Fruit fly (Drosophila melanogaster) whole organism, embryonic: Measurements from ENCODE around the gene Arl8.

Source experiments
- Awh ChIP-seq: fragments of 200-800 bp; sonication (Bioruptor generic); IDR thresholded peaks from 2 replicates; pipeline ENCODE4, ENCODE4 v1.3.6; 2022; ENCODE audit warnings: missing biosample characterization, missing genetic modification characterization
- Bgb ChIP-seq: fragments of 200-800 bp; sonication (Bioruptor generic); IDR thresholded peaks from 2 replicates; pipeline ENCODE4 v1.3.6; 2022; ENCODE audit warnings: missing biosample characterization, missing genetic modification characterization; ENCODE audit not compliant: partially characterized antibody
- CG11723 ChIP-seq: fragments of 200-800 bp; sonication (Bioruptor generic); optimal IDR thresholded peaks from 2 replicates; lab custom pipeline; 2017; ENCODE audit warnings: missing biosample characterization, mild to moderate bottlenecking, missing genetic modification characterization
- CG1233 ChIP-seq: fragments of 200-800 bp; sonication (Bioruptor generic); optimal IDR thresholded peaks from 4 replicates; lab custom pipeline; 2018; ENCODE audit warnings: missing biosample characterization, mild to moderate bottlenecking, missing genetic modification characterization
- CG15269 ChIP-seq: fragments of 200-800 bp; sonication (Bioruptor generic); optimal IDR thresholded peaks from 2 replicates; lab custom pipeline; 2018; ENCODE audit warnings: missing biosample characterization, mild to moderate bottlenecking, missing genetic modification characterization, moderate library complexity
- CG15479 ChIP-seq: fragments of 200-800 bp; sonication (Bioruptor generic); optimal IDR thresholded peaks from 3 replicates; lab custom pipeline; 2019; ENCODE audit warnings: missing biosample characterization, mild to moderate bottlenecking, missing genetic modification characterization, moderate library complexity
- CG17328 ChIP-seq: fragments of 200-800 bp; sonication (Bioruptor generic); IDR thresholded peaks from 2 replicates; pipeline ENCODE4 v1.3.6; 2022; ENCODE audit warnings: missing biosample characterization, missing genetic modification characterization
- CG17385 ChIP-seq: fragments of 200-800 bp; sonication (Bioruptor generic); optimal IDR thresholded peaks from 3 replicates; lab custom pipeline; 2018; ENCODE audit warnings: missing biosample characterization, mild to moderate bottlenecking, missing genetic modification characterization
- CG18619 ChIP-seq: fragments of 200-800 bp; sonication (Bioruptor generic); optimal IDR thresholded peaks from 3 replicates; lab custom pipeline; 2017; ENCODE audit warnings: missing biosample characterization, mild to moderate bottlenecking, missing genetic modification characterization
- CG32772 ChIP-seq: fragments of 200-800 bp; sonication (Bioruptor generic); IDR thresholded peaks from 2 replicates; pipeline ENCODE4 v1.3.6; 2022; ENCODE audit warnings: missing biosample characterization, missing genetic modification characterization
- CG3407 ChIP-seq: fragments of 200-800 bp; sonication (Bioruptor generic); optimal IDR thresholded peaks from 2 replicates; lab custom pipeline; 2018; ENCODE audit warnings: missing biosample characterization, mild to moderate bottlenecking, missing genetic modification characterization
- CG34224 ChIP-seq: fragments of 200-800 bp; sonication (Bioruptor generic); IDR thresholded peaks from 3 replicates; pipeline ENCODE4 v1.3.6; 2022; ENCODE audit warnings: missing biosample characterization, missing genetic modification characterization; ENCODE audit not compliant: partially characterized antibody
- CG4328 ChIP-seq: fragments of 200-800 bp; sonication (Bioruptor generic); optimal IDR thresholded peaks from 3 replicates; lab custom pipeline; 2017; ENCODE audit warnings: missing biosample characterization, missing genetic modification reagents, missing genetic modification characterization
- CG5180 ChIP-seq: fragments of 200-800 bp; sonication (Bioruptor generic); optimal IDR thresholded peaks from 3 replicates; lab custom pipeline; 2017; ENCODE audit warnings: missing biosample characterization, missing genetic modification characterization, mild to moderate bottlenecking, moderate library complexity, missing genetic modification reagents
- CG6813 ChIP-seq: fragments of 200-800 bp; sonication (Bioruptor generic); optimal IDR thresholded peaks from 2 replicates; lab custom pipeline; 2017; ENCODE audit warnings: missing biosample characterization, missing genetic modification characterization, mild to moderate bottlenecking, moderate library complexity, missing genetic modification reagents
- CG9609 ChIP-seq: fragments of 200-800 bp; sonication (Bioruptor generic); optimal IDR thresholded peaks from 3 replicates; lab custom pipeline; 2016; ENCODE audit warnings: missing biosample characterization, missing genetic modification characterization
- D ChIP-seq, 2 experiments: fragments of 200-800 bp in 1 of 2; fragments of >200 bp in 1 of 2; sonication (Bioruptor generic) in 1 of 2; optimal IDR thresholded peaks; 2 replicates in 1 of 2; 3 replicates in 1 of 2; lab custom pipeline; 2017; ENCODE audit warnings: mild to moderate bottlenecking in 1 of 2, missing biosample characterization in 1 of 2, missing genetic modification characterization in 1 of 2, missing genetic modification reagents in 1 of 2
- Ets65A ChIP-seq: fragments of 200-800 bp; sonication (Bioruptor generic); peaks from one replicate; lab custom pipeline; 2016; ENCODE audit warnings: missing biosample characterization, missing genetic modification characterization
- Hey ChIP-seq: fragments of 200-800 bp; sonication (Bioruptor generic); optimal IDR thresholded peaks from 3 replicates; lab custom pipeline; 2018; ENCODE audit warnings: missing biosample characterization, mild to moderate bottlenecking, missing genetic modification characterization
- Lim3 ChIP-seq: fragments of 200-800 bp; sonication (Bioruptor generic); IDR thresholded peaks from 2 replicates; pipeline ENCODE4 v1.3.6; 2022; ENCODE audit warnings: missing biosample characterization, missing genetic modification characterization
- Neu2 ChIP-seq: fragments of 200-800 bp; sonication (Bioruptor generic); optimal IDR thresholded peaks from 3 replicates; lab custom pipeline; 2016; ENCODE audit warnings: missing biosample characterization, missing genetic modification characterization, borderline replicate concordance
- Sox102F ChIP-seq: fragments of 200-800 bp; sonication (Bioruptor generic); optimal IDR thresholded peaks from 2 replicates; lab custom pipeline; 2018; ENCODE audit warnings: missing biosample characterization, mild to moderate bottlenecking, missing genetic modification characterization, moderate library complexity
- Sry-δ ChIP-seq: fragments of 200-800 bp; sonication (Bioruptor generic); optimal IDR thresholded peaks from 2 replicates; lab custom pipeline; 2016; ENCODE audit warnings: missing biosample characterization, missing genetic modification characterization
- ac ChIP-seq: fragments of 200-800 bp; sonication (Bioruptor generic); optimal IDR thresholded peaks from 3 replicates; lab custom pipeline; 2017; ENCODE audit warnings: missing biosample characterization, mild to moderate bottlenecking, missing genetic modification characterization
- cas ChIP-seq: fragments of 200-800 bp; sonication (Bioruptor generic); IDR thresholded peaks from 2 replicates; pipeline ENCODE4 v1.3.6; 2022; ENCODE audit warnings: missing biosample characterization, missing genetic modification characterization
- cg ChIP-seq: fragments of 200-800 bp; sonication (Bioruptor generic); optimal IDR thresholded peaks from 3 replicates; lab custom pipeline; 2019; ENCODE audit warnings: missing biosample characterization, mild to moderate bottlenecking, missing genetic modification characterization, moderate library complexity
- corto ChIP-seq: fragments of 200-800 bp; sonication (Bioruptor generic); optimal IDR thresholded peaks from 2 replicates; lab custom pipeline; 2016; ENCODE audit warnings: missing biosample characterization, mild to moderate bottlenecking, missing genetic modification characterization, moderate library complexity
- dati ChIP-seq: fragments of 200-800 bp; sonication (Bioruptor generic); IDR thresholded peaks from 2 replicates; pipeline ENCODE4 v1.3.6; 2022; ENCODE audit warnings: missing biosample characterization, missing genetic modification characterization
- dm ChIP-seq: fragments of 200-800 bp; sonication (Bioruptor generic); optimal IDR thresholded peaks from 3 replicates; lab custom pipeline; 2016; ENCODE audit warnings: missing biosample characterization, missing genetic modification characterization
- ems ChIP-seq: fragments of 200-800 bp; sonication (Bioruptor generic); optimal IDR thresholded peaks from 3 replicates; lab custom pipeline; 2016; ENCODE audit warnings: missing biosample characterization, missing genetic modification characterization
- eve ChIP-seq, 2 experiments: fragments of >200 bp; optimal IDR thresholded peaks; 2 replicates each; lab custom pipeline; 2017; ENCODE audit warnings: missing biosample characterization in 2 of 2, missing genetic modification characterization in 2 of 2
- grn ChIP-seq: fragments of 200-800 bp; sonication (Bioruptor generic); optimal IDR thresholded peaks from 3 replicates; lab custom pipeline; 2017; ENCODE audit warnings: missing biosample characterization, missing genetic modification characterization
- lilli ChIP-seq: fragments of 200-800 bp; sonication (Bioruptor generic); optimal IDR thresholded peaks from 3 replicates; lab custom pipeline; 2016; ENCODE audit warnings: missing biosample characterization, missing genetic modification characterization
- luna ChIP-seq: fragments of 200-800 bp; sonication (Bioruptor generic); optimal IDR thresholded peaks from 2 replicates; lab custom pipeline; 2016; ENCODE audit warnings: missing biosample characterization, missing genetic modification characterization
- oc ChIP-seq: fragments of 200-800 bp; sonication (Bioruptor generic); optimal IDR thresholded peaks from 2 replicates; lab custom pipeline; 2018; ENCODE audit warnings: missing biosample characterization, mild to moderate bottlenecking, missing genetic modification characterization, moderate library complexity
- onecut ChIP-seq: fragments of 200-800 bp; sonication (Bioruptor generic); IDR thresholded peaks from 2 replicates; pipeline ENCODE4 v1.3.6; 2022; ENCODE audit warnings: missing biosample characterization, missing genetic modification characterization
- otp ChIP-seq: fragments of 200-800 bp; sonication (Bioruptor generic); IDR thresholded peaks from 3 replicates; pipeline ENCODE4, ENCODE4 v1.3.6; 2022; ENCODE audit warnings: missing biosample characterization, missing genetic modification characterization
- pros ChIP-seq: fragments of 200-800 bp; sonication (Bioruptor generic); optimal IDR thresholded peaks from 3 replicates; lab custom pipeline; 2019; ENCODE audit warnings: missing biosample characterization, mild to moderate bottlenecking, missing genetic modification characterization, moderate library complexity
- pum ChIP-seq: fragments of 200-800 bp; sonication (Bioruptor generic); optimal IDR thresholded peaks from 2 replicates; lab custom pipeline; 2016; ENCODE audit warnings: missing biosample characterization, missing genetic modification characterization
- rib ChIP-seq: fragments of 200-800 bp; sonication (Bioruptor generic); IDR thresholded peaks from 2 replicates; pipeline ENCODE4 v1.3.6; 2022; ENCODE audit warnings: missing biosample characterization, missing genetic modification characterization
- tin ChIP-seq: fragments of 200-800 bp; sonication (Bioruptor generic); optimal IDR thresholded peaks from 3 replicates; lab custom pipeline; 2016; ENCODE audit warnings: missing biosample characterization, missing genetic modification characterization
- tll ChIP-seq, 2 experiments: fragments of 200-800 bp in 1 of 2; fragments of >200 bp in 1 of 2; sonication (Bioruptor generic) in 1 of 2; optimal IDR thresholded peaks; 2 replicates each; lab custom pipeline; 2017 to 2019; ENCODE audit warnings: missing biosample characterization in 2 of 2, missing genetic modification characterization in 2 of 2, mild to moderate bottlenecking in 1 of 2, moderate library complexity in 1 of 2
- usp ChIP-seq: fragments of >200 bp; optimal IDR thresholded peaks from 2 replicates; lab custom pipeline; 2017; ENCODE audit warnings: missing biosample characterization, missing genetic modification characterization
- zen ChIP-seq: fragments of 200-800 bp; sonication (Bioruptor generic); optimal IDR thresholded peaks from 3 replicates; lab custom pipeline; 2018; ENCODE audit warnings: missing biosample characterization, mild to moderate bottlenecking, missing genetic modification characterization, moderate library complexity
- zen2 ChIP-seq: fragments of 200-800 bp; sonication (Bioruptor generic); IDR thresholded peaks from 3 replicates; pipeline ENCODE4 v1.3.6; 2022; ENCODE audit warnings: missing biosample characterization, missing genetic modification characterization; ENCODE audit not compliant: partially characterized antibody

The Arl8 gene

dm6 chr3R:8149003-8149402 is 22.6 kb downstream of the Arl8 start:
- TF ChIP-seq Sox102F (GFP tag; lab: Kevin White, UChicago) (no peak), CG32772 (no peak), zen2 (GFP tag; lab: Robert Waterston, UW) (no peak), Ets65A (GFP tag; lab: Kevin White, UChicago) (peak; percentile 75)

- TF ChIP-seq CG1233 (GFP tag; lab: Kevin White, UChicago) (no peak), CG5180 (GFP tag; lab: Kevin White, UChicago) (no peak), lilli (GFP tag; lab: Kevin White, UChicago) (no peak), grn (GFP tag; lab: Kevin White, UChicago) (peak; percentile 95), CG18619 (GFP tag; lab: Kevin White, UChicago) (no peak), CG6813 (no peak), CG9609 (GFP tag; lab: Kevin White, UChicago) (no peak), dm (no peak), D (optimal IDR thresholded peaks at IDR 0.05; lab: Kevin White, UChicago) (no peak), D (GFP tag; optimal IDR thresholded peaks at IDR 0.05; lab: Kevin White, UChicago) (no peak), Awh (GFP tag; lab: Robert Waterston, UW) (no peak), CG15269 (tag; lab: Kevin White, UChicago) (no peak), tin (GFP tag; lab: Kevin White, UChicago) (no peak), Bgb (GFP tag; lab: Robert Waterston, UW) (no peak), CG15479 (GFP tag; lab: Kevin White, UChicago) (peak; percentile 89), otp (GFP tag; lab: Robert Waterston, UW) (no peak), CG17385 (GFP tag; lab: Kevin White, UChicago) (no peak), onecut (GFP tag; lab: Robert Waterston, UW) (peak; percentile 15; the same call in 1 of the 2 replicates), Lim3 (GFP tag; lab: Robert Waterston, UW) (no peak), cg (GFP tag; lab: Kevin White, UChicago) (peak; percentile 39), Neu2 (peak; percentile 68), CG11723 (GFP tag; lab: Kevin White, UChicago) (no peak)
These were observed 23.6 kb downstream of the Arl8 start for dm6 chr3R:8149995-8150394.

- peak in 1 of 2 experiments; percentile 45 for TF ChIP-seq eve (GFP tag; optimal IDR thresholded peaks at IDR 0.05; lab: Kevin White, UChicago)
- TF ChIP-seq grn (GFP tag; lab: Kevin White, UChicago), result peak; percentile 95
- TF ChIP-seq dati, result no peak
- peak; percentile 81 for TF ChIP-seq zen (tag; lab: Kevin White, UChicago)
- TF ChIP-seq CG15479 (GFP tag; lab: Kevin White, UChicago), result peak; percentile 58
- no peak for TF ChIP-seq CG34224
These were observed 24.8 kb downstream of the Arl8 start for dm6 chr3R:8151163-8151562.

- no peak for TF ChIP-seq rib
- TF ChIP-seq corto (GFP tag; lab: Kevin White, UChicago), result no peak
- TF ChIP-seq CG15479 (GFP tag; lab: Kevin White, UChicago), result no peak
- peak; percentile 81 for TF ChIP-seq onecut (GFP tag; lab: Robert Waterston, UW)
- TF ChIP-seq luna (GFP tag; lab: Kevin White, UChicago), result no peak
- no peak for TF ChIP-seq CG4328 (GFP tag; lab: Kevin White, UChicago)
- TF ChIP-seq ems (GFP tag; lab: Kevin White, UChicago), result no peak
- TF ChIP-seq tll (GFP tag; optimal IDR thresholded peaks at IDR 0.05; lab: Kevin White, UChicago), result peak in 1 of 2 experiments; percentile 4
- peak; percentile 76 for TF ChIP-seq Hey (tag; lab: Kevin White, UChicago)
- TF ChIP-seq CG3407 (GFP tag; lab: Kevin White, UChicago), result no peak
- no peak for TF ChIP-seq pum (GFP tag; lab: Kevin White, UChicago)
- TF ChIP-seq ac (GFP tag; lab: Kevin White, UChicago), result no peak
- TF ChIP-seq pros (GFP tag; lab: Kevin White, UChicago), result peak; percentile 48
- TF ChIP-seq cas (GFP tag; lab: Robert Waterston, UW), result no peak
- TF ChIP-seq Sry-δ, result no peak
- no peak for TF ChIP-seq usp (GFP tag; lab: Kevin White, UChicago)
- peak; percentile 61 for TF ChIP-seq oc (tag; lab: Kevin White, UChicago)
- 0 out of 2 replicates have a peak, but pooled peaks have one; percentile 15 for TF ChIP-seq CG17328 (GFP tag; lab: Robert Waterston, UW)
These were observed 26.3 kb downstream of the Arl8 start for dm6 chr3R:8152578-8153191.
